Fruit fly (Drosophila melanogaster) S2 (cell line): ENCODE data around the gene CG42597.

Experiments used
- CG8478 ChIP-seq: fragments of >200 bp; optimal IDR thresholded peaks from 2 replicates; lab custom pipeline; 2018
- CTCF ChIP-seq, 2 experiments: fragments of >200 bp; optimal IDR thresholded peaks; 2 replicates each; lab custom pipeline; 2018

DNA sequence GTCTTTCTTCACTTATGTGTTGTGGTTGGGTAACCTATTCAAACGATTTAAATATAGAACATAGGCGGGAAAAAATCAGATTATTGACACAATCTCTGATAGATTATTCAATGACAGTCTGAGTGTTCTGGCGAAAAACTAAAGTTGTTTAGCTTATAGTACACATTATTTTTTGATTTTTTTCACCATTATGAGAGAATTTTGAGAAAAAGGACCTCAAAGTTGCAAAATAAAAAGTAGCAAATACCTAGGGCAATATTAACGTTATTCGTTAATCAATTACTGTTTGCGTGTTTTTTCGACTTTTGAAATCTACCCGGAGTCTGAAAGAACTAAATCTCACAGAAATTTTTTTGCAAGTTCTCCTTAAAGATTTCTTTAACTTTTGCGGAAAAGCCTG is 10.9 kb downstream of the CG42597 start, which contains the start of gene CG34173:
- TF ChIP-seq CG8478 (lab: Kevin White, UChicago) (no peak), CTCF (optimal IDR thresholded peaks at IDR 0.05; lab: Kevin White, UChicago) (no peak)
